Worm (Caenorhabditis elegans) whole organism, midembryonic: ENCODE measurements around the gene twk-44.
A peak's percentile ranks its signal among the peaks of the same experiment; 100 is the strongest.

ENCODE experiments used
- T22C8.4 ChIP-seq: fragments of 200-800 bp; sonication (Bioruptor generic); IDR thresholded peaks from 2 replicates; pipeline ENCODE4 v1.3.6; 2022; ENCODE audit warnings: missing genetic modification characterization, missing compliant biosample characterization
- cog-1 ChIP-seq: sonication (generic microtip); optimal IDR thresholded peaks from 2 replicates; lab custom pipeline; 2016; ENCODE audit warnings: missing genetic modification characterization, missing compliant biosample characterization
- flt-1 ChIP-seq: fragments of 200-800 bp; sonication (Bioruptor generic); IDR thresholded peaks from 2 replicates; pipeline ENCODE4 v1.3.6; 2022; ENCODE audit warnings: missing genetic modification characterization, missing compliant biosample characterization
- klf-2 ChIP-seq: fragments of 200-800 bp; sonication (Bioruptor generic); conservative IDR thresholded peaks from 2 replicates; pipeline ENCODE4 v1.3.6; 2022; ENCODE audit warnings: missing genetic modification reagents, missing genetic modification characterization, missing compliant biosample characterization
- med-1 ChIP-seq: sonication (generic microtip); optimal IDR thresholded peaks from 2 replicates; lab custom pipeline; 2017; ENCODE audit warnings: missing genetic modification characterization, mild to moderate bottlenecking, missing compliant biosample characterization, antibody characterized with exemption, missing genetic modification reagents; ENCODE audit not compliant: insufficient read depth
- ref-1 ChIP-seq: fragments of 200-800 bp; sonication (Bioruptor generic); conservative IDR thresholded peaks from 2 replicates; pipeline ENCODE4 v1.3.6; 2022; ENCODE audit warnings: missing genetic modification reagents, missing genetic modification characterization, missing compliant biosample characterization
- tab-1 ChIP-seq: fragments of 200-800 bp; sonication (Bioruptor generic); IDR thresholded peaks from 2 replicates; pipeline ENCODE4 v1.3.6; 2022; ENCODE audit warnings: missing genetic modification characterization, missing compliant biosample characterization
- ztf-23 ChIP-seq: fragments of 200-800 bp; sonication (Bioruptor generic); IDR thresholded peaks from 2 replicates; pipeline ENCODE4 v1.3.6; 2022; ENCODE audit warnings: missing genetic modification reagents, missing genetic modification characterization, missing compliant biosample characterization
- ztf-29 ChIP-seq: fragments of 200-800 bp; sonication (Bioruptor generic); IDR thresholded peaks from 2 replicates; pipeline ENCODE4 v1.3.6; 2022; ENCODE audit warnings: missing genetic modification reagents, missing genetic modification characterization, missing compliant biosample characterization

Gene twk-44

ce11 chrX:11627013-11627412, at the start of gene twk-44:
Gene twk-44 (minus strand): TSS chrX:11627113.
- TF ChIP-seq med-1 (no peak), ztf-29 (GFP tag; lab: Robert Waterston, UW) (no peak), ref-1 (GFP tag; lab: Robert Waterston, UW) (no peak), klf-2 (GFP tag; lab: Robert Waterston, UW) (no peak), ztf-23 (GFP tag; lab: Robert Waterston, UW) (no peak), T22C8.4 (GFP tag; lab: Robert Waterston, UW) (no peak), tab-1 (GFP tag; lab: Robert Waterston, UW) (no peak)

- no peak for TF ChIP-seq ztf-29 (GFP tag; lab: Robert Waterston, UW)
- no peak for TF ChIP-seq klf-2 (GFP tag; lab: Robert Waterston, UW)
- peak; percentile 21 for TF ChIP-seq cog-1 (tag; lab: Kevin White, UChicago)
- TF ChIP-seq med-1, result no peak
- TF ChIP-seq flt-1, result no peak
- no peak for TF ChIP-seq ref-1 (GFP tag; lab: Robert Waterston, UW)
- TF ChIP-seq T22C8.4 (GFP tag; lab: Robert Waterston, UW), result no peak
- TF ChIP-seq tab-1 (GFP tag; lab: Robert Waterston, UW), result no peak
Observed at ce11 chrX:11675573-11675972, 48.7 kb upstream of the twk-44 start.

ce11 chrX:11673063-11673759, 46.3 kb upstream of the twk-44 start:
- TF ChIP-seq ref-1 (GFP tag; lab: Robert Waterston, UW) (no peak), ztf-29 (GFP tag; lab: Robert Waterston, UW) (no peak), med-1 (no peak), klf-2 (GFP tag; lab: Robert Waterston, UW) (no peak), tab-1 (GFP tag; lab: Robert Waterston, UW) (no peak), ztf-23 (GFP tag; lab: Robert Waterston, UW) (no peak), flt-1 (no peak), cog-1 (tag; lab: Kevin White, UChicago) (no peak), T22C8.4 (GFP tag; lab: Robert Waterston, UW) (no peak)

DNA sequence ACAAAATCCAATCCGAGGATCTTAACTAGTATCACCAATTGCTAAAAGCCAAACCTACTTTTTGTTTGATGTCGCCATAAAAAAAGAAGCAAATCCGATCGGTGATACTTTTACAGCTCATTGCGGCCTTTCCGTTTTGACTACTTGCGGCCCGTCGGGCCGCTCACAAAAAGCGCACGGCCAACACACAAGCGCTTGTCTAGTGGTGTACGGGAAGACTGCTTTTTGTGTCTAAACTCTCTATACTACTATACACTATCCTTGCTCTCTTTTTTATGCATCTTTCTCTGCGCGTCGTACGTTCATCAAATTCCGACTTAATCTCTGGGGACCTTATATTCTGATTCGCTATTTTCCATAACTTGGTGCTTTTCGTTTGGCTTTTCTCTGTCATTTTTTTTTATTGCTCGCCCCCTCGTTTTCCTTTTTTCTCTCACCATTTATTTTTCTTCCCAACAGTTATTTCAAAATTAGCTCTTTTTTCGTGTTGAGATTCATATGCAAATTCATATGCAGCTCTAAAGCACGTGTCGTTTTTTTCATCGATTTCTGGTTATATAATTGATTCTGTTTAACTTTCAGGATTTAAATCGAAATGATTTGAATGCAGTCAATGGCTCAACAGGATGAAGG, 39.7 kb upstream of the twk-44 start, which contains the start of gene noca-2:
TSS of gene noca-2 (plus strand) at position 583 of the 633 bp plus-strand sequence.
- no peak for TF ChIP-seq med-1
- TF ChIP-seq T22C8.4 (GFP tag; lab: Robert Waterston, UW), result no peak
- no peak for TF ChIP-seq ref-1 (GFP tag; lab: Robert Waterston, UW)
- TF ChIP-seq cog-1 (tag; lab: Kevin White, UChicago), result peak; percentile 46
- no peak for TF ChIP-seq ztf-23 (GFP tag; lab: Robert Waterston, UW)
- TF ChIP-seq tab-1 (GFP tag; lab: Robert Waterston, UW), result no peak

- TF ChIP-seq ztf-29 (GFP tag; lab: Robert Waterston, UW), result no peak
- no peak for TF ChIP-seq cog-1 (tag; lab: Kevin White, UChicago)
- no peak for TF ChIP-seq flt-1
- no peak for TF ChIP-seq ref-1 (GFP tag; lab: Robert Waterston, UW)
- TF ChIP-seq tab-1 (GFP tag; lab: Robert Waterston, UW), result no peak
- TF ChIP-seq med-1, result no peak
- TF ChIP-seq ztf-23 (GFP tag; lab: Robert Waterston, UW), result no peak
- no peak for TF ChIP-seq T22C8.4 (GFP tag; lab: Robert Waterston, UW)
- TF ChIP-seq klf-2 (GFP tag; lab: Robert Waterston, UW), result no peak
Observed at ce11 chrX:11665522-11666017, 38.7 kb upstream of the twk-44 start.

DNA sequence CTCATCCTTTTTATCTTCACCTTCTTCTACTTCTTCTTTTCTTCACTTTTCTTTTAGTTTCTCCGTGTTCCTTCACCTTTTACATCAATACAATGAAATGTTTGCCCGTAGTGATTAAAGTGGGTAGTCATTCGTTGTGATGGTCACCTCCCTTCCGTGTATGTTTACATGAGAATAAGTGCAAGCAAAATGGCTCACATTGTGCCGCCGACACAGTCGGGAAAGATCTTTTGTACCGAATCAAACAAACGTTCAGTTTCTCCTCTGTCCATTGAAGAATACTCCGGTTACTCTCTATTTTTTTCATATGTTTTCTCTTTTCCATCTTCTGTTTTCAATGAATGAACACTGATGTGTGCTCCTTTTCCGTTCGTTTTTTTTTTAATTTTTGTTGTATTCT, 37.3 kb upstream of the twk-44 start:
- no peak for TF ChIP-seq flt-1
- no peak for TF ChIP-seq ref-1 (GFP tag; lab: Robert Waterston, UW)
- no peak for TF ChIP-seq tab-1 (GFP tag; lab: Robert Waterston, UW)
- no peak for TF ChIP-seq ztf-23 (GFP tag; lab: Robert Waterston, UW)
- no peak for TF ChIP-seq T22C8.4 (GFP tag; lab: Robert Waterston, UW)
- TF ChIP-seq med-1, result no peak
- no peak for TF ChIP-seq klf-2 (GFP tag; lab: Robert Waterston, UW)
- TF ChIP-seq cog-1 (tag; lab: Kevin White, UChicago), result no peak
- TF ChIP-seq ztf-29 (GFP tag; lab: Robert Waterston, UW), result no peak

- TF ChIP-seq tab-1 (GFP tag; lab: Robert Waterston, UW) (no peak), cog-1 (tag; lab: Kevin White, UChicago) (peak; percentile 32), med-1 (no peak), ztf-23 (GFP tag; lab: Robert Waterston, UW) (no peak), T22C8.4 (GFP tag; lab: Robert Waterston, UW) (no peak), ref-1 (GFP tag; lab: Robert Waterston, UW) (no peak), flt-1 (0 out of 2 replicates have a peak, but pooled peaks have one; percentile 52), ztf-29 (GFP tag; lab: Robert Waterston, UW) (no peak)
Observed at ce11 chrX:11662557-11662956, 35.6 kb upstream of the twk-44 start.

DNA sequence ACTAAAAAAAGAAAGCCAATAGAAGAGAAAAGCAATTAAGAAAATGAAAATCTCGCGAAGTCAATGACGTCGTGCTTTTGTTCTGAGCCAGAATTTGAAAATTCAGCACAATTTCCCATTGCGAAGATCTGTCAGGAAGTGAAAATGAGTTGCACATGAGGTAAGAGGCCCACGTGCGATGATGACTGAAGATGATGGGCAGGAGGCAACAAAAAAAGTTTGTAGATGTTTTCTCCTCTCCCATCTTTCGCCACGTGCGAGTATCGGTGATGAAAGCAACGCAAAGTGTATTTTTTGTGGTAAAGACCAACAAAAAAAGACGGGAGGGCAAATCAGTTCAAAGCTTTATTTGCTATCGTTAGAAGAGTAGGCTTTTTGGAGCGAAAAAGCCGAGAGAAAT, 35.2 kb upstream of the twk-44 start:
- TF ChIP-seq tab-1 (GFP tag; lab: Robert Waterston, UW) (no peak), klf-2 (GFP tag; lab: Robert Waterston, UW) (no peak), ref-1 (GFP tag; lab: Robert Waterston, UW) (no peak), med-1 (no peak), ztf-23 (GFP tag; lab: Robert Waterston, UW) (no peak), T22C8.4 (GFP tag; lab: Robert Waterston, UW) (no peak), ztf-29 (GFP tag; lab: Robert Waterston, UW) (no peak), flt-1 (no peak), cog-1 (tag; lab: Kevin White, UChicago) (no peak)

- TF ChIP-seq ztf-23 (GFP tag; lab: Robert Waterston, UW) (no peak), flt-1 (no peak)
Observed at ce11 chrX:11661625-11662024, 34.7 kb upstream of the twk-44 start, which contains the start of gene sfxn-1.5. Gene sfxn-1.5 (minus strand): TSS chrX:11661660.
